Worm (Caenorhabditis elegans): ENCODE results near the gene B0457.4.

DNA sequence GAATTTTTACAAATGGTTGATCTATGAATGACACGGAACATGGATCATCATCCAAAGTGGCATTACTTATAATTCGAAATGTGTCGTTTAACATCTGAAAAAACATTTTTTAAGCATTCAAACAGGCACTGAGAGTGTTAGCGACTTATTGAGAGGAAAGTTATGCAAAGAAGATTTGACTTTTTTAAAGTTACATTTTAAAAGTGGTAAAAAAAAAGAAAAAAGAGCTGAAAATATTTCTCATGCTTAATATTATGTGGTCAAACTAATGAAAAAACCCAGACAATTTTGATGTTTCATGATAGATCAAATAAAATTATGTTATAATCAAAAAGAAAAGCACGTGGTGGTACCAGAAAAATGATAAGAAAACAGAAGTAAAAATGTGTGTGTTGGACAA is 46.8 kb downstream of the B0457.4 start, which contains the start of gene npr-20:
- TF ChIP-seq ceh-22 (tag; optimal IDR thresholded peaks at IDR 0.05) (no peak), ama-1 (optimal IDR thresholded peaks at IDR 0.05) (no peak), unc-86 (tag; optimal IDR thresholded peaks at IDR 0.05) (no peak), che-1 (tag; optimal IDR thresholded peaks at IDR 0.05) (no peak), ceh-18 (tag; optimal IDR thresholded peaks at IDR 0.05) (no peak), hlh-15 (tag; optimal IDR thresholded peaks at IDR 0.05) (no peak), pha-4 (tag; optimal IDR thresholded peaks at IDR 0.05) (no peak), elt-2 (tag; optimal IDR thresholded peaks at IDR 0.05) (no peak), nhr-11 (tag; optimal IDR thresholded peaks at IDR 0.05) (no peak), ets-4 (tag; optimal IDR thresholded peaks at IDR 0.05) (no peak), ref-2 (tag; optimal IDR thresholded peaks at IDR 0.05) (no peak), ceh-6 (GFP tag; optimal IDR thresholded peaks at IDR 0.05) (no peak), pag-3 (tag; optimal IDR thresholded peaks at IDR 0.05; ENCODE audit: borderline replicate concordance) (no peak), fkh-10 (GFP tag; optimal IDR thresholded peaks at IDR 0.05) (no peak)

All from whole organism, late embryonic.